Worm (Caenorhabditis elegans) whole organism, midembryonic: Measurements from ENCODE around the gene mev-1.

Experiments used
- T22C8.4 ChIP-seq: fragments of 200-800 bp; sonication (Bioruptor generic); IDR thresholded peaks from 2 replicates; pipeline ENCODE4 v1.3.6; 2022; ENCODE audit warnings: missing genetic modification characterization, missing compliant biosample characterization
- cog-1 ChIP-seq: sonication (generic microtip); optimal IDR thresholded peaks from 2 replicates; lab custom pipeline; 2016; ENCODE audit warnings: missing genetic modification characterization, missing compliant biosample characterization
- flt-1 ChIP-seq: fragments of 200-800 bp; sonication (Bioruptor generic); IDR thresholded peaks from 2 replicates; pipeline ENCODE4 v1.3.6; 2022; ENCODE audit warnings: missing genetic modification characterization, missing compliant biosample characterization
- klf-2 ChIP-seq: fragments of 200-800 bp; sonication (Bioruptor generic); conservative IDR thresholded peaks from 2 replicates; pipeline ENCODE4 v1.3.6; 2022; ENCODE audit warnings: missing genetic modification reagents, missing genetic modification characterization, missing compliant biosample characterization
- med-1 ChIP-seq: sonication (generic microtip); optimal IDR thresholded peaks from 2 replicates; lab custom pipeline; 2017; ENCODE audit warnings: missing genetic modification characterization, mild to moderate bottlenecking, missing compliant biosample characterization, antibody characterized with exemption, missing genetic modification reagents; ENCODE audit not compliant: insufficient read depth
- ref-1 ChIP-seq: fragments of 200-800 bp; sonication (Bioruptor generic); conservative IDR thresholded peaks from 2 replicates; pipeline ENCODE4 v1.3.6; 2022; ENCODE audit warnings: missing genetic modification reagents, missing genetic modification characterization, missing compliant biosample characterization
- tab-1 ChIP-seq: fragments of 200-800 bp; sonication (Bioruptor generic); IDR thresholded peaks from 2 replicates; pipeline ENCODE4 v1.3.6; 2022; ENCODE audit warnings: missing genetic modification characterization, missing compliant biosample characterization
- ztf-23 ChIP-seq: fragments of 200-800 bp; sonication (Bioruptor generic); IDR thresholded peaks from 2 replicates; pipeline ENCODE4 v1.3.6; 2022; ENCODE audit warnings: missing genetic modification reagents, missing genetic modification characterization, missing compliant biosample characterization
- ztf-29 ChIP-seq: fragments of 200-800 bp; sonication (Bioruptor generic); IDR thresholded peaks from 2 replicates; pipeline ENCODE4 v1.3.6; 2022; ENCODE audit warnings: missing genetic modification reagents, missing genetic modification characterization, missing compliant biosample characterization

mev-1 gene

ce11 chrIII:10338992-10339852, 5.1 kb downstream of the mev-1 start:
- TF ChIP-seq flt-1 (GFP tag; lab: Robert Waterston, UW): no peak
- no peak for TF ChIP-seq med-1 (GFP tag; lab: Kevin White, UChicago)
- no peak for TF ChIP-seq cog-1 (tag; lab: Kevin White, UChicago)
- TF ChIP-seq ref-1 (GFP tag; lab: Robert Waterston, UW): no peak
- no peak for TF ChIP-seq ztf-23 (GFP tag; lab: Robert Waterston, UW)
- TF ChIP-seq T22C8.4 (GFP tag; lab: Robert Waterston, UW): no peak
- TF ChIP-seq ztf-29 (GFP tag; lab: Robert Waterston, UW): no peak
- TF ChIP-seq tab-1 (GFP tag; lab: Robert Waterston, UW): no peak

ce11 chrIII:10339949-10340348, 5.9 kb downstream of the mev-1 start:
- TF ChIP-seq cog-1 (tag; lab: Kevin White, UChicago) (no peak), med-1 (GFP tag; lab: Kevin White, UChicago) (no peak), klf-2 (no peak), T22C8.4 (GFP tag; lab: Robert Waterston, UW) (no peak), ztf-29 (GFP tag; lab: Robert Waterston, UW) (no peak), tab-1 (GFP tag; lab: Robert Waterston, UW) (no peak), ztf-23 (GFP tag; lab: Robert Waterston, UW) (no peak), ref-1 (GFP tag; lab: Robert Waterston, UW) (no peak), flt-1 (GFP tag; lab: Robert Waterston, UW) (no peak)

ce11 chrIII:10341758-10342157, 7.7 kb downstream of the mev-1 start, which contains the start of gene tbx-9:
Gene tbx-9, minus strand, starts transcription at chrIII:10341858.
- TF ChIP-seq flt-1 (GFP tag; lab: Robert Waterston, UW) (no peak), klf-2 (no peak), T22C8.4 (GFP tag; lab: Robert Waterston, UW) (no peak), ztf-29 (GFP tag; lab: Robert Waterston, UW) (no peak), cog-1 (tag; lab: Kevin White, UChicago) (no peak), med-1 (GFP tag; lab: Kevin White, UChicago) (no peak), tab-1 (GFP tag; lab: Robert Waterston, UW) (no peak), ztf-23 (GFP tag; lab: Robert Waterston, UW) (no peak), ref-1 (GFP tag; lab: Robert Waterston, UW) (no peak)

ce11 chrIII:10344762-10345161, 10.7 kb downstream of the mev-1 start:
- TF ChIP-seq cog-1 (tag; lab: Kevin White, UChicago): no peak
- TF ChIP-seq tab-1 (GFP tag; lab: Robert Waterston, UW): no peak
- TF ChIP-seq ztf-23 (GFP tag; lab: Robert Waterston, UW): no peak
- no peak for TF ChIP-seq med-1 (GFP tag; lab: Kevin White, UChicago)
- no peak for TF ChIP-seq flt-1 (GFP tag; lab: Robert Waterston, UW)
- TF ChIP-seq ztf-29 (GFP tag; lab: Robert Waterston, UW): no peak
- TF ChIP-seq klf-2: no peak
- TF ChIP-seq T22C8.4 (GFP tag; lab: Robert Waterston, UW): no peak
- no peak for TF ChIP-seq ref-1 (GFP tag; lab: Robert Waterston, UW)

- no peak for TF ChIP-seq ztf-29 (GFP tag; lab: Robert Waterston, UW)
- no peak for TF ChIP-seq med-1 (GFP tag; lab: Kevin White, UChicago)
- TF ChIP-seq flt-1 (GFP tag; lab: Robert Waterston, UW): no peak
- TF ChIP-seq klf-2: no peak
- no peak for TF ChIP-seq cog-1 (tag; lab: Kevin White, UChicago)
- TF ChIP-seq tab-1 (GFP tag; lab: Robert Waterston, UW): no peak
- TF ChIP-seq ztf-23 (GFP tag; lab: Robert Waterston, UW): no peak
- 0 out of 2 replicates have a peak, but pooled peaks have one; percentile 8 for TF ChIP-seq ref-1 (GFP tag; lab: Robert Waterston, UW)
These were observed 13.0 kb downstream of the mev-1 start, which contains the start of gene tbx-8 for ce11 chrIII:10347049-10347448. Gene tbx-8, plus strand, starts transcription at chrIII:10347349.

- TF ChIP-seq cog-1 (tag; lab: Kevin White, UChicago) (no peak), ref-1 (GFP tag; lab: Robert Waterston, UW) (no peak), ztf-23 (GFP tag; lab: Robert Waterston, UW) (no peak), T22C8.4 (GFP tag; lab: Robert Waterston, UW) (no peak), med-1 (GFP tag; lab: Kevin White, UChicago) (no peak), flt-1 (GFP tag; lab: Robert Waterston, UW) (no peak), ztf-29 (GFP tag; lab: Robert Waterston, UW) (no peak), klf-2 (no peak)
These were observed 17.6 kb downstream of the mev-1 start, which contains the start of gene T07C4.3 for ce11 chrIII:10351595-10352207. Gene T07C4.3, plus strand, starts transcription at chrIII:10352157.

ce11 chrIII:10353423-10353822, 19.3 kb downstream of the mev-1 start:
- TF ChIP-seq klf-2 (no peak), tab-1 (GFP tag; lab: Robert Waterston, UW) (no peak), T22C8.4 (GFP tag; lab: Robert Waterston, UW) (no peak), flt-1 (GFP tag; lab: Robert Waterston, UW) (no peak)

ce11 chrIII:10354591-10354990, 20.5 kb downstream of the mev-1 start:
- TF ChIP-seq ztf-23 (GFP tag; lab: Robert Waterston, UW): no peak
- TF ChIP-seq tab-1 (GFP tag; lab: Robert Waterston, UW): no peak
- no peak for TF ChIP-seq klf-2
- TF ChIP-seq ref-1 (GFP tag; lab: Robert Waterston, UW): no peak
- no peak for TF ChIP-seq med-1 (GFP tag; lab: Kevin White, UChicago)
- no peak for TF ChIP-seq ztf-29 (GFP tag; lab: Robert Waterston, UW)
- TF ChIP-seq cog-1 (tag; lab: Kevin White, UChicago): no peak
- no peak for TF ChIP-seq T22C8.4 (GFP tag; lab: Robert Waterston, UW)
- no peak for TF ChIP-seq flt-1 (GFP tag; lab: Robert Waterston, UW)
